Worm (Caenorhabditis elegans): Measurements from ENCODE around the gene kle-2.

DNA sequence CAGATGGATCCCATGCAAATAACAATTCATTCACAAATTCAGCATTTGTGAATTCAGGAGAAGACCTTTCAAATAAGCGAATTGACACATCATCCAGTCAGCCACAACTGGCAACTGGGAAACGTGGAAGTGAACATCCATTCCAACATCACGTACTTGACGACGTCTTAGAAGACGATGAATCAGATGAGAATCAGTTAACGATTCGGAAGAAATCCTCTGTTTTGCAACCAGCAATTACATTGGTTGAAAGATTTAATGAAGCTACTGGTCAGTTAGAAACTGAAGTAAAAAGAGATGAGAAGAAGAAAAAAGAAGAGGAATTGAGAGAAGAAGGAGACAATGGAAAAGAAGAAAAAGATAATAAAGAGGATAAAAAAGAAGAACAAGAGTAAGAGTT, 38.1 kb upstream of the kle-2 start:
- TF ChIP-seq nhr-28 (tag; optimal IDR thresholded peaks at IDR 0.05) (no peak), pha-4 (tag; optimal IDR thresholded peaks at IDR 0.05) (no peak), nhr-76 (tag; optimal IDR thresholded peaks at IDR 0.05) (no peak), zip-8 (tag; optimal IDR thresholded peaks at IDR 0.05) (no peak), unc-62 (GFP tag; optimal IDR thresholded peaks at IDR 0.05) (no peak), lin-13 (tag; optimal IDR thresholded peaks at IDR 0.05) (no peak), snpc-4 (tag; optimal IDR thresholded peaks at IDR 0.05) (no peak), flh-1 (GFP tag; optimal IDR thresholded peaks at IDR 0.05) (no peak), mls-2 (tag; optimal IDR thresholded peaks at IDR 0.05) (no peak)

Data from whole organism, mixed stage, embryonic.